Fruit fly (Drosophila melanogaster) whole organism, embryonic: ENCODE data around the gene CG7906.

Experiments used
- CG15601 ChIP-seq: fragments of 200-800 bp; sonication (Bioruptor generic); optimal IDR thresholded peaks from 3 replicates; lab custom pipeline; 2019; ENCODE audit warnings: missing biosample characterization, mild to moderate bottlenecking, missing genetic modification characterization, moderate library complexity
- CG34376 ChIP-seq: fragments of 200-800 bp; sonication (Bioruptor generic); optimal IDR thresholded peaks from 2 replicates; lab custom pipeline; 2018; ENCODE audit warnings: missing biosample characterization, mild to moderate bottlenecking, missing genetic modification characterization
- CG3838 ChIP-seq: fragments of 200-800 bp; sonication (Bioruptor generic); optimal IDR thresholded peaks from 3 replicates; lab custom pipeline; 2016; ENCODE audit warnings: missing biosample characterization, missing genetic modification characterization
- CG7357 ChIP-seq: fragments of 200-800 bp; sonication (Bioruptor generic); IDR thresholded peaks from 3 replicates; pipeline ENCODE4 v1.3.6; 2022; ENCODE audit warnings: missing biosample characterization, missing genetic modification characterization
- Fer3 ChIP-seq: fragments of 200-800 bp; sonication (Bioruptor generic); optimal IDR thresholded peaks from 2 replicates; lab custom pipeline; 2018; ENCODE audit warnings: missing biosample characterization, mild to moderate bottlenecking, missing genetic modification characterization, moderate library complexity
- Gug ChIP-seq: fragments of 200-800 bp; sonication (Bioruptor generic); IDR thresholded peaks from 4 replicates; pipeline ENCODE4 v1.3.6; 2022; ENCODE audit warnings: missing biosample characterization, missing genetic modification characterization
- crol ChIP-seq: fragments of 200-800 bp; sonication (Bioruptor generic); IDR thresholded peaks from 2 replicates; pipeline ENCODE4 v1.3.6; 2022; ENCODE audit warnings: missing biosample characterization, missing genetic modification characterization
- mirr ChIP-seq: fragments of 200-800 bp; sonication (Bioruptor generic); optimal IDR thresholded peaks from 3 replicates; lab custom pipeline; 2018; ENCODE audit warnings: missing biosample characterization, mild to moderate bottlenecking, missing genetic modification characterization
- org-1 ChIP-seq: fragments of 200-800 bp; sonication (Bioruptor generic); optimal IDR thresholded peaks from 2 replicates; lab custom pipeline; 2017; ENCODE audit warnings: missing biosample characterization, missing genetic modification characterization
- pnt ChIP-seq: fragments of 200-800 bp; sonication (Bioruptor generic); optimal IDR thresholded peaks from 3 replicates; lab custom pipeline; 2016; ENCODE audit warnings: missing biosample characterization, missing genetic modification characterization

DNA sequence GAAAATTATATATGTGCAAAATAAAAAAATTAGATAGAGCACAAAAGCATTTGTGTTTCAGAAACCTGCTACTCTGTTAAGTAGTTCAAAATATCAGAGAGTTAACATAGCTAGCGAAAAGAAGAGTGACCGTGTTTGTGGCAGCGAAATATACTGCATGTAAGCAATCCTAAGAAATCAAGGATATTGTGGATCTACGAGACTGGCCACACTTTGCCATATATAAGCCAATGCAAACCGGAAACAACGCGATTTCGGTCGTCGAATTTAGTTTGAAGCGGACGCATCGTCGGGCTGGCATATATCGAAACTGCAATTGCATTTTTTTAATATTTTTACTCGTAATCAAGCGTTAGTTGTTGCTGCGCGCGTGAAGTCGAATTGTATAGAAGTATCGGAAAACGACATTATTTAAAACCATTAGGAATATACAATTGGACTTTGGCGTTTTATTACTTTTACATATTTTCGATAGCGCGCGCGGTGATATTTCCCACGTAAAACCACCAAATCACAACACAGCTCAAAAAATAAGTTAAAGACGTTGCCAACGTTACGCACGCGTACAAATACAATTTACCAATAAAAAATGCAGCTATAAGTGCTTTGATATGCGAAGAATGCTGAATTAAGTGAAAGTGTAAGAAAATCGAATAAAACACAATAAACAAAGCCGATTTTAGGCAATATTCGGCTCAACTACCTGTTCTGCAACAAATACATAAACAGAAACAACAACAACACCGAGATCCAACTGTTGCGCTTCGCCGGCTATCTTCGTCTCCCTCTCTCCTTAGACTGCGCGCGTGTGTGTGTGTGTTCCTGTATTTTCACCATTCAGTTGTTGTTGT, 45.6 kb upstream of the CG7906 start, which contains the start of gene nuf:
- TF ChIP-seq pnt (GFP tag; lab: Kevin White, UChicago) (no peak), crol (no peak), org-1 (GFP tag; lab: Kevin White, UChicago) (no peak), CG34376 (GFP tag; lab: Kevin White, UChicago) (peak; percentile 93), Fer3 (peak; percentile 39), CG15601 (no peak), CG3838 (GFP tag; lab: Kevin White, UChicago) (no peak), mirr (peak; percentile 67), CG7357 (no peak), Gug (GFP tag; lab: Robert Waterston, UW) (no peak)
